Worm (Caenorhabditis elegans) whole organism, L1 larva: ENCODE data around the gene nep-1.
A peak's percentile ranks its signal among the peaks of the same experiment; 100 is the strongest.

Source experiments
- C34B4.2 ChIP-seq: sonication (generic microtip); optimal IDR thresholded peaks from 2 replicates; lab custom pipeline; 2017; ENCODE audit warnings: mild to moderate bottlenecking, missing genetic modification characterization, missing compliant biosample characterization
- F16B12.6 ChIP-seq: fragments of 150-350 bp; optimal IDR thresholded peaks from 2 replicates; lab custom pipeline; 2014; ENCODE audit warnings: missing biosample characterization, missing genetic modification characterization
- Y116A8C.19 ChIP-seq: sonication (generic microtip); optimal IDR thresholded peaks from 2 replicates; lab custom pipeline; 2016; ENCODE audit warnings: missing compliant biosample characterization, missing genetic modification characterization, borderline replicate concordance
- aha-1 ChIP-seq: fragments of 150-350 bp; optimal IDR thresholded peaks from 2 replicates; lab custom pipeline; 2014; ENCODE audit warnings: missing biosample characterization, missing genetic modification characterization
- alr-1 ChIP-seq: fragments of 200-800 bp; sonication (Bioruptor generic); optimal IDR thresholded peaks from 2 replicates; lab custom pipeline; 2018; ENCODE audit warnings: borderline replicate concordance, mild to moderate bottlenecking, missing genetic modification characterization, missing compliant biosample characterization
- ceh-63 ChIP-seq: fragments of 200-800 bp; sonication (Bioruptor generic); optimal IDR thresholded peaks from 2 replicates; lab custom pipeline; 2018; ENCODE audit warnings: mild to moderate bottlenecking, missing genetic modification characterization, missing compliant biosample characterization
- ceh-8 ChIP-seq: fragments of 200-800 bp; sonication (Bioruptor generic); optimal IDR thresholded peaks from 2 replicates; lab custom pipeline; 2018; ENCODE audit warnings: mild to moderate bottlenecking, missing genetic modification characterization, moderate library complexity, missing compliant biosample characterization
- ceh-82 ChIP-seq, 3 experiments: fragments of 150-350 bp in 1 of 3; sonication (generic microtip) in 2 of 3; optimal IDR thresholded peaks; 2 replicates each; lab custom pipeline; 2014 to 2017; ENCODE audit warnings: missing biosample characterization in 3 of 3, missing genetic modification characterization in 3 of 3
- ceh-88 ChIP-seq: fragments of 200-800 bp; sonication (Bioruptor generic); IDR thresholded peaks from 2 replicates; pipeline ENCODE4 v1.3.6; 2022; ENCODE audit warnings: missing genetic modification characterization, missing compliant biosample characterization
- ceh-90 ChIP-seq: sonication (generic microtip); optimal IDR thresholded peaks from 2 replicates; lab custom pipeline; 2016; ENCODE audit warnings: missing genetic modification characterization, missing compliant biosample characterization
- ces-1 ChIP-seq: fragments of 150-350 bp; optimal IDR thresholded peaks from 2 replicates; lab custom pipeline; 2014; ENCODE audit warnings: missing biosample characterization, missing genetic modification reagents, missing genetic modification characterization
- efl-3 ChIP-seq: fragments of 200-800 bp; sonication (Bioruptor generic); optimal IDR thresholded peaks from 2 replicates; lab custom pipeline; 2018; ENCODE audit warnings: mild to moderate bottlenecking, missing genetic modification characterization, missing compliant biosample characterization
- egl-27 ChIP-seq, 2 experiments: fragments of 150-350 bp in 1 of 2; sonication (generic microtip); optimal IDR thresholded peaks; 3 replicates each; lab custom pipeline; 2017 to 2018; ENCODE audit warnings: missing biosample characterization in 2 of 2, missing genetic modification characterization in 2 of 2, missing genetic modification reagents in 2 of 2
- elt-2 ChIP-seq: sonication (generic microtip); optimal IDR thresholded peaks from 2 replicates; lab custom pipeline; 2016; ENCODE audit warnings: missing genetic modification characterization, mild to moderate bottlenecking, inconsistent platforms, missing compliant biosample characterization, missing genetic modification reagents
- elt-3 ChIP-seq, 6 experiments: fragments of 150-350 bp in 1 of 6; sonication (generic microtip); optimal IDR thresholded peaks; 2 replicates each; lab custom pipeline; 2017 to 2018; ENCODE audit warnings: missing biosample characterization in 6 of 6, missing genetic modification characterization in 6 of 6, inconsistent platforms in 1 of 6
- fkh-4 ChIP-seq: sonication (generic microtip); optimal IDR thresholded peaks from 2 replicates; lab custom pipeline; 2016; ENCODE audit warnings: missing compliant biosample characterization, missing genetic modification characterization, borderline replicate concordance
- fkh-8 ChIP-seq: sonication (generic microtip); optimal IDR thresholded peaks from 2 replicates; lab custom pipeline; 2016; ENCODE audit warnings: mild to moderate bottlenecking, missing genetic modification characterization, missing compliant biosample characterization
- grh-1 ChIP-seq: fragments of 200-800 bp; sonication (Bioruptor generic); IDR thresholded peaks from 2 replicates; pipeline ENCODE4 v1.3.6; 2022; ENCODE audit warnings: missing genetic modification reagents, missing genetic modification characterization, missing compliant biosample characterization
- hlh-17 ChIP-seq: fragments of 200-800 bp; sonication (Bioruptor generic); optimal IDR thresholded peaks from 2 replicates; lab custom pipeline; 2018; ENCODE audit warnings: missing genetic modification characterization, mild to moderate bottlenecking, missing compliant biosample characterization, moderate library complexity, borderline replicate concordance
- hpl-2 ChIP-seq: fragments of 150-350 bp; optimal IDR thresholded peaks from 2 replicates; lab custom pipeline; 2014; ENCODE audit warnings: missing biosample characterization, missing genetic modification reagents, missing genetic modification characterization
- jun-1 ChIP-seq: fragments of 150-350 bp; optimal IDR thresholded peaks from 2 replicates; lab custom pipeline; 2014; ENCODE audit warnings: missing biosample characterization, missing genetic modification reagents, missing genetic modification characterization
- lin-13 ChIP-seq: fragments of 150-350 bp; optimal IDR thresholded peaks from 2 replicates; lab custom pipeline; 2014; ENCODE audit warnings: missing biosample characterization, missing genetic modification reagents, missing genetic modification characterization
- lin-14 ChIP-seq: fragments of 200-800 bp; sonication (Bioruptor generic); optimal IDR thresholded peaks from 2 replicates; lab custom pipeline; 2018; ENCODE audit warnings: mild to moderate bottlenecking, missing genetic modification characterization, moderate library complexity, missing compliant biosample characterization
- lin-15B ChIP-seq: fragments of 150-350 bp; sonication (generic microtip); optimal IDR thresholded peaks from 3 replicates; lab custom pipeline; 2014; ENCODE audit warnings: missing biosample characterization, missing genetic modification characterization
- lin-35 ChIP-seq, 2 experiments: fragments of 150-350 bp; optimal IDR thresholded peaks; 2 replicates each; lab custom pipeline; 2014; ENCODE audit warnings: missing biosample characterization in 2 of 2, missing genetic modification characterization in 2 of 2, missing genetic modification reagents in 2 of 2
- lin-39 ChIP-seq: fragments of 150-350 bp; optimal IDR thresholded peaks from 2 replicates; lab custom pipeline; 2014; ENCODE audit warnings: missing biosample characterization, missing genetic modification reagents, missing genetic modification characterization
- mab-9 ChIP-seq: fragments of 200-800 bp; sonication (Bioruptor generic); IDR thresholded peaks from 2 replicates; pipeline ENCODE4 v1.3.6; 2022; ENCODE audit warnings: missing genetic modification reagents, missing genetic modification characterization, missing compliant biosample characterization
- mdl-1 ChIP-seq, 2 experiments: fragments of 150-350 bp; optimal IDR thresholded peaks; 2 replicates each; lab custom pipeline; 2014 to 2017; ENCODE audit warnings: missing biosample characterization in 2 of 2, missing genetic modification characterization in 2 of 2, inconsistent platforms in 1 of 2
- mep-1 ChIP-seq: fragments of 150-350 bp; optimal IDR thresholded peaks from 2 replicates; lab custom pipeline; 2014; ENCODE audit warnings: missing biosample characterization, missing genetic modification characterization
- nhr-11 ChIP-seq: fragments of 150-350 bp; optimal IDR thresholded peaks from 2 replicates; lab custom pipeline; 2014; ENCODE audit warnings: missing biosample characterization, missing genetic modification characterization
- nhr-20 ChIP-seq: sonication (generic microtip); optimal IDR thresholded peaks from 2 replicates; lab custom pipeline; 2016; ENCODE audit warnings: mild to moderate bottlenecking, missing genetic modification characterization, missing compliant biosample characterization
- nhr-71 ChIP-seq: sonication (generic microtip); optimal IDR thresholded peaks from 2 replicates; lab custom pipeline; 2016; ENCODE audit warnings: mild to moderate bottlenecking, missing genetic modification characterization, moderate library complexity, missing compliant biosample characterization
- nhr-76 ChIP-seq: sonication (generic microtip); optimal IDR thresholded peaks from 2 replicates; lab custom pipeline; 2017; ENCODE audit warnings: missing biosample characterization, missing genetic modification characterization
- nhr-77 ChIP-seq: fragments of 150-350 bp; optimal IDR thresholded peaks from 2 replicates; lab custom pipeline; 2014; ENCODE audit warnings: missing biosample characterization, missing genetic modification characterization
- nhr-84 ChIP-seq: sonication (generic microtip); optimal IDR thresholded peaks from 2 replicates; lab custom pipeline; 2017; ENCODE audit warnings: missing biosample characterization, missing genetic modification characterization
- nhr-85 ChIP-seq: sonication (generic microtip); peaks from one replicate; lab custom pipeline; 2016; ENCODE audit warnings: missing genetic modification characterization, inconsistent platforms, missing compliant biosample characterization
- pax-3 ChIP-seq: fragments of 200-800 bp; sonication (Bioruptor generic); optimal IDR thresholded peaks from 2 replicates; lab custom pipeline; 2018; ENCODE audit warnings: mild to moderate bottlenecking, missing genetic modification characterization, moderate library complexity, missing compliant biosample characterization
- rnt-1 ChIP-seq: sonication (generic microtip); optimal IDR thresholded peaks from 2 replicates; lab custom pipeline; 2016; ENCODE audit warnings: mild to moderate bottlenecking, missing genetic modification characterization, moderate library complexity, missing compliant biosample characterization
- skn-1 ChIP-seq: fragments of 150-350 bp; optimal IDR thresholded peaks from 2 replicates; lab custom pipeline; 2014; ENCODE audit warnings: missing biosample characterization, missing genetic modification characterization
- snu-23 ChIP-seq: sonication (generic microtip); optimal IDR thresholded peaks from 2 replicates; lab custom pipeline; 2016; ENCODE audit warnings: missing genetic modification characterization, missing compliant biosample characterization
- sptf-1 ChIP-seq: fragments of 150-350 bp; optimal IDR thresholded peaks from 2 replicates; lab custom pipeline; 2014; ENCODE audit warnings: missing biosample characterization, missing genetic modification characterization
- sup-37 ChIP-seq: fragments of 200-800 bp; sonication (Bioruptor generic); optimal IDR thresholded peaks from 2 replicates; lab custom pipeline; 2018; ENCODE audit warnings: mild to moderate bottlenecking, missing genetic modification characterization, missing compliant biosample characterization
- tlp-1 ChIP-seq: fragments of 150-350 bp; optimal IDR thresholded peaks from 2 replicates; lab custom pipeline; 2014; ENCODE audit warnings: missing biosample characterization, missing genetic modification characterization
- unc-130 ChIP-seq: fragments of 150-350 bp; optimal IDR thresholded peaks from 2 replicates; lab custom pipeline; 2017; ENCODE audit warnings: missing biosample characterization, missing genetic modification characterization, inconsistent platforms
- unc-30 ChIP-seq: sonication (generic microtip); optimal IDR thresholded peaks from 2 replicates; lab custom pipeline; 2017; ENCODE audit warnings: missing biosample characterization, missing genetic modification characterization
- unc-62 ChIP-seq: fragments of 150-350 bp; optimal IDR thresholded peaks from 2 replicates; lab custom pipeline; 2014; ENCODE audit warnings: missing biosample characterization, missing genetic modification reagents, missing genetic modification characterization
- unc-86 ChIP-seq: sonication (generic microtip); optimal IDR thresholded peaks from 2 replicates; lab custom pipeline; 2016; ENCODE audit warnings: missing genetic modification characterization, missing compliant biosample characterization
- unc-98 ChIP-seq: fragments of 200-800 bp; sonication (Bioruptor generic); IDR thresholded peaks from 2 replicates; pipeline ENCODE4 v1.3.6; 2022; ENCODE audit warnings: missing genetic modification characterization, missing compliant biosample characterization
- xbp-1 ChIP-seq: sonication (generic microtip); optimal IDR thresholded peaks from 2 replicates; lab custom pipeline; 2016; ENCODE audit warnings: missing genetic modification characterization, missing compliant biosample characterization
- ztf-11 ChIP-seq, 2 experiments: sonication (generic microtip); optimal IDR thresholded peaks; 2 replicates each; lab custom pipeline; 2016 to 2017; ENCODE audit warnings: missing genetic modification characterization in 2 of 2, missing biosample characterization in 1 of 2, missing compliant biosample characterization in 1 of 2
- ztf-4 ChIP-seq: fragments of 150-350 bp; optimal IDR thresholded peaks from 2 replicates; lab custom pipeline; 2014; ENCODE audit warnings: missing biosample characterization, missing genetic modification characterization

The nep-1 gene

DNA sequence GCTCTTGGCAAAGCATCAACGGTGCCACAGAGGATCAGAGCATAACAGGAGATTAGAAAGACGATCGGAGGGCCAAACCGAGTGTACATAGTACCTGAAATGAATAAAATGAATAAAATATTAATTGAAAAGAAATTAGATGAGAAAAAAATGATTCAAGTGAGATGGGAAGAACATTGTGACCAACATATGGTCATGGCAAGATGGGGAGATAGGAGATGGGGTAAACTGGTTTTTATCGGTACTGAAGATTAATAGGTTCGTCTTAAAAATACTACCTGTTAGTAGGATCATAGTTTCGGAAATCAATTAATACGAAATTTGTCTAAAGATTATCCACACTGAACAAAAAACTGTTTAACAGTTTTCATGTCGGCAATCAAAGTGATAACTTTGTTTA is at the start of gene nep-1:
Gene nep-1, minus strand, starts transcription at position 101 of the 400 bp plus-strand sequence.
- TF ChIP-seq F16B12.6 (tag; lab: Kevin White, UChicago) (no peak), grh-1 (GFP tag; lab: Robert Waterston, UW) (peak; percentile 39; the same call in 1 of the 2 replicates), elt-3 (tag; optimal IDR thresholded peaks at IDR 0.05; lab: Kevin White, UChicago) (peak in 4 of 6 experiments; percentile 17 to 40 (median 27)), nhr-20 (peak; percentile 23), efl-3 (no peak), ceh-8 (no peak), nhr-11 (tag; lab: Kevin White, UChicago) (no peak), unc-98 (GFP tag; lab: Robert Waterston, UW) (no peak), hlh-17 (GFP tag; lab: Kevin White, UChicago) (no peak), nhr-84 (tag; lab: Kevin White, UChicago) (no peak), lin-13 (GFP tag; lab: Kevin White, UChicago) (no peak), skn-1 (tag; lab: Kevin White, UChicago) (no peak), unc-130 (peak; percentile 0), nhr-85 (tag; lab: Kevin White, UChicago) (peak; percentile 57), alr-1 (tag; lab: Kevin White, UChicago) (no peak), sptf-1 (tag; lab: Kevin White, UChicago) (no peak), aha-1 (tag; lab: Kevin White, UChicago) (no peak), nhr-71 (tag; lab: Kevin White, UChicago) (no peak), jun-1 (no peak), sup-37 (GFP tag; lab: Kevin White, UChicago) (no peak), unc-86 (tag; lab: Kevin White, UChicago) (no peak), snu-23 (GFP tag; lab: Kevin White, UChicago) (no peak), fkh-4 (tag; lab: Kevin White, UChicago) (no peak), nhr-77 (no peak), rnt-1 (tag; lab: Kevin White, UChicago) (no peak), fkh-8 (tag; lab: Kevin White, UChicago) (no peak), ceh-88 (GFP tag; lab: Robert Waterston, UW) (no peak), ceh-63 (GFP tag; lab: Kevin White, UChicago) (no peak), mab-9 (GFP tag; lab: Robert Waterston, UW) (no peak), ces-1 (GFP tag; lab: Kevin White, UChicago) (no peak), lin-15B (tag; lab: Kevin White, UChicago) (no peak), Y116A8C.19 (no peak), nhr-76 (no peak), xbp-1 (tag; lab: Kevin White, UChicago) (no peak), unc-30 (no peak), unc-62 (GFP tag; lab: Kevin White, UChicago) (no peak), ceh-90 (tag; lab: Kevin White, UChicago) (no peak), lin-14 (GFP tag; lab: Kevin White, UChicago) (peak; percentile 45), egl-27 (tag; optimal IDR thresholded peaks at IDR 0.05; lab: Kevin White, UChicago) (no peak), mdl-1 (tag; optimal IDR thresholded peaks at IDR 0.05; lab: Kevin White, UChicago) (no peak), ceh-82 (tag; optimal IDR thresholded peaks at IDR 0.05; lab: Kevin White, UChicago) (no peak), tlp-1 (tag; lab: Kevin White, UChicago) (no peak), lin-39 (tag; lab: Kevin White, UChicago) (no peak), pax-3 (no peak), C34B4.2 (no peak), ztf-11 (tag; optimal IDR thresholded peaks at IDR 0.05; lab: Kevin White, UChicago) (no peak), mep-1 (tag; lab: Kevin White, UChicago) (no peak), lin-35 (GFP tag; optimal IDR thresholded peaks at IDR 0.05; lab: Kevin White, UChicago) (no peak), elt-2 (no peak), hpl-2 (GFP tag; lab: Kevin White, UChicago) (no peak), ztf-4 (no peak)
